Fruit fly (Drosophila melanogaster) whole organism, embryonic: ENCODE results near the gene vsg.

Source experiments
- Abd-B ChIP-seq: fragments of 200-800 bp; sonication (Bioruptor generic); optimal IDR thresholded peaks from 2 replicates; lab custom pipeline; 2018; ENCODE audit warnings: missing biosample characterization, mild to moderate bottlenecking, missing genetic modification characterization, moderate library complexity
- Aef1 ChIP-seq: fragments of 200-800 bp; sonication (Bioruptor generic); IDR thresholded peaks from 3 replicates; pipeline ENCODE4 v1.3.6; 2022; ENCODE audit warnings: missing biosample characterization, missing genetic modification characterization
- CG10267 ChIP-seq: fragments of 200-800 bp; sonication (Bioruptor generic); optimal IDR thresholded peaks from 2 replicates; lab custom pipeline; 2018; ENCODE audit warnings: missing biosample characterization, mild to moderate bottlenecking, missing genetic modification characterization, moderate library complexity
- CG10959 ChIP-seq: fragments of 200-800 bp; sonication (Bioruptor generic); IDR thresholded peaks from 2 replicates; pipeline ENCODE4 v1.3.6; 2022; ENCODE audit warnings: missing biosample characterization, missing genetic modification characterization
- CG12155 ChIP-seq: fragments of 200-800 bp; sonication (Bioruptor generic); optimal IDR thresholded peaks from 3 replicates; lab custom pipeline; 2016; ENCODE audit warnings: missing biosample characterization, missing genetic modification characterization
- CG12299 ChIP-seq: fragments of 200-800 bp; sonication (Bioruptor generic); optimal IDR thresholded peaks from 2 replicates; lab custom pipeline; 2018; ENCODE audit warnings: missing biosample characterization, mild to moderate bottlenecking, missing genetic modification characterization
- CG14014 ChIP-seq: fragments of 200-800 bp; sonication (Bioruptor generic); IDR thresholded peaks from 2 replicates; pipeline ENCODE4 v1.3.6; 2022; ENCODE audit warnings: missing biosample characterization, missing genetic modification characterization
- CG14667 ChIP-seq: fragments of 200-800 bp; sonication (Bioruptor generic); IDR thresholded peaks from 2 replicates; pipeline ENCODE4 v1.3.6; 2022; ENCODE audit warnings: missing biosample characterization, missing genetic modification characterization
- CG14710 ChIP-seq: fragments of 200-800 bp; sonication (Bioruptor generic); optimal IDR thresholded peaks from 3 replicates; lab custom pipeline; 2019; ENCODE audit warnings: missing biosample characterization, mild to moderate bottlenecking, missing genetic modification characterization, moderate library complexity
- CG15514 ChIP-seq: fragments of 200-800 bp; sonication (Bioruptor generic); optimal IDR thresholded peaks from 3 replicates; lab custom pipeline; 2017; ENCODE audit warnings: missing biosample characterization, missing genetic modification characterization, mild to moderate bottlenecking, moderate library complexity, missing genetic modification reagents
- CG1647 ChIP-seq: fragments of 200-800 bp; sonication (Bioruptor generic); optimal IDR thresholded peaks from 3 replicates; lab custom pipeline; 2016; ENCODE audit warnings: missing biosample characterization, missing genetic modification characterization
- CG17568 ChIP-seq: fragments of 200-800 bp; sonication (Bioruptor generic); optimal IDR thresholded peaks from 2 replicates; lab custom pipeline; 2018; ENCODE audit warnings: missing biosample characterization, mild to moderate bottlenecking, missing genetic modification characterization, moderate library complexity
- CG2875 ChIP-seq: fragments of 200-800 bp; sonication (Bioruptor generic); optimal IDR thresholded peaks from 2 replicates; lab custom pipeline; 2017; ENCODE audit warnings: missing biosample characterization, mild to moderate bottlenecking, missing genetic modification characterization, missing genetic modification reagents
- CG3847 ChIP-seq: fragments of 200-800 bp; sonication (Bioruptor generic); IDR thresholded peaks from 2 replicates; pipeline ENCODE4 v1.3.6; 2022; ENCODE audit warnings: missing biosample characterization, missing genetic modification characterization
- CG4820 ChIP-seq: fragments of 200-800 bp; sonication (Bioruptor generic); optimal IDR thresholded peaks from 3 replicates; lab custom pipeline; 2016; ENCODE audit warnings: missing biosample characterization, missing genetic modification characterization
- CG5180 ChIP-seq: fragments of 200-800 bp; sonication (Bioruptor generic); optimal IDR thresholded peaks from 3 replicates; lab custom pipeline; 2017; ENCODE audit warnings: missing biosample characterization, missing genetic modification characterization, mild to moderate bottlenecking, moderate library complexity, missing genetic modification reagents
- CG6254 ChIP-seq: fragments of 200-800 bp; sonication (Bioruptor generic); optimal IDR thresholded peaks from 3 replicates; lab custom pipeline; 2017; ENCODE audit warnings: mild to moderate bottlenecking, missing biosample characterization, missing genetic modification reagents, missing genetic modification characterization
- CG6272 ChIP-seq: fragments of 200-800 bp; sonication (Bioruptor generic); IDR thresholded peaks from 2 replicates; pipeline ENCODE4 v1.3.6; 2022; ENCODE audit warnings: missing biosample characterization, missing genetic modification characterization
- CG6813 ChIP-seq: fragments of 200-800 bp; sonication (Bioruptor generic); optimal IDR thresholded peaks from 2 replicates; lab custom pipeline; 2017; ENCODE audit warnings: missing biosample characterization, missing genetic modification characterization, mild to moderate bottlenecking, moderate library complexity, missing genetic modification reagents
- CG7357 ChIP-seq: fragments of 200-800 bp; sonication (Bioruptor generic); IDR thresholded peaks from 3 replicates; pipeline ENCODE4 v1.3.6; 2022; ENCODE audit warnings: missing biosample characterization, missing genetic modification characterization
- Dbx ChIP-seq: fragments of 200-800 bp; sonication (Bioruptor generic); IDR thresholded peaks from 3 replicates; pipeline ENCODE4 v1.3.6; 2022; ENCODE audit warnings: missing biosample characterization, missing genetic modification characterization
- Dek ChIP-seq: fragments of 200-800 bp; sonication (Bioruptor generic); optimal IDR thresholded peaks from 3 replicates; lab custom pipeline; 2019; ENCODE audit warnings: missing biosample characterization, mild to moderate bottlenecking, missing genetic modification characterization, moderate library complexity
- Hey ChIP-seq: fragments of 200-800 bp; sonication (Bioruptor generic); optimal IDR thresholded peaks from 3 replicates; lab custom pipeline; 2018; ENCODE audit warnings: missing biosample characterization, mild to moderate bottlenecking, missing genetic modification characterization
- Hmr ChIP-seq: fragments of 200-800 bp; sonication (Bioruptor generic); optimal IDR thresholded peaks from 3 replicates; lab custom pipeline; 2017; ENCODE audit warnings: mild to moderate bottlenecking, missing biosample characterization, missing genetic modification reagents, missing genetic modification characterization
- Lhr ChIP-seq: fragments of 200-800 bp; sonication (Bioruptor generic); optimal IDR thresholded peaks from 3 replicates; lab custom pipeline; 2017; ENCODE audit warnings: mild to moderate bottlenecking, missing biosample characterization, missing genetic modification reagents, missing genetic modification characterization
- NFAT ChIP-seq: fragments of 200-800 bp; sonication (Bioruptor generic); IDR thresholded peaks from 2 replicates; pipeline ENCODE4 v1.3.6; 2022; ENCODE audit warnings: missing biosample characterization, missing genetic modification characterization
- Ptx1 ChIP-seq: fragments of 200-800 bp; sonication (Bioruptor generic); IDR thresholded peaks from 2 replicates; pipeline ENCODE4 v1.3.6; 2022; ENCODE audit warnings: missing biosample characterization, missing genetic modification characterization
- Sox102F ChIP-seq: fragments of 200-800 bp; sonication (Bioruptor generic); optimal IDR thresholded peaks from 2 replicates; lab custom pipeline; 2018; ENCODE audit warnings: missing biosample characterization, mild to moderate bottlenecking, missing genetic modification characterization, moderate library complexity
- ab ChIP-seq: fragments of 200-800 bp; sonication (Bioruptor generic); optimal IDR thresholded peaks from 2 replicates; lab custom pipeline; 2016; ENCODE audit warnings: missing biosample characterization, missing genetic modification characterization
- bbx ChIP-seq: fragments of 200-800 bp; sonication (Bioruptor generic); IDR thresholded peaks from 2 replicates; pipeline ENCODE4 v1.3.6; 2022; ENCODE audit warnings: missing biosample characterization, missing genetic modification characterization; ENCODE audit not compliant: partially characterized antibody
- bcd ChIP-seq: fragments of 200-800 bp; sonication (Bioruptor generic); optimal IDR thresholded peaks from 2 replicates; lab custom pipeline; 2017; ENCODE audit warnings: missing biosample characterization, mild to moderate bottlenecking, missing genetic modification characterization
- cas ChIP-seq: fragments of 200-800 bp; sonication (Bioruptor generic); IDR thresholded peaks from 2 replicates; pipeline ENCODE4 v1.3.6; 2022; ENCODE audit warnings: missing biosample characterization, missing genetic modification characterization
- ci ChIP-seq: fragments of 200-800 bp; sonication (Bioruptor generic); IDR thresholded peaks from 3 replicates; pipeline ENCODE4 v1.3.6; 2022; ENCODE audit warnings: missing biosample characterization, missing genetic modification characterization
- crp ChIP-seq, 2 experiments: fragments of 200-800 bp; sonication (Bioruptor generic); optimal IDR thresholded peaks; 2 replicates in 1 of 2; 3 replicates in 1 of 2; lab custom pipeline; 2017; ENCODE audit warnings: missing biosample characterization in 2 of 2, missing genetic modification characterization in 2 of 2, mild to moderate bottlenecking in 1 of 2, moderate library complexity in 1 of 2
- disco-r ChIP-seq: fragments of 200-800 bp; sonication (Bioruptor generic); optimal IDR thresholded peaks from 2 replicates; lab custom pipeline; 2016; ENCODE audit warnings: missing biosample characterization, missing genetic modification characterization
- dysf ChIP-seq: fragments of 200-800 bp; sonication (Bioruptor generic); IDR thresholded peaks from 3 replicates; pipeline ENCODE4 v1.3.6; 2022; ENCODE audit warnings: missing biosample characterization, missing genetic modification characterization
- en ChIP-seq: fragments of 200-800 bp; sonication (Bioruptor generic); optimal IDR thresholded peaks from 2 replicates; lab custom pipeline; 2016; ENCODE audit warnings: missing biosample characterization, missing genetic modification characterization
- eve ChIP-seq, 2 experiments: fragments of >200 bp; optimal IDR thresholded peaks; 2 replicates each; lab custom pipeline; 2017; ENCODE audit warnings: missing biosample characterization in 2 of 2, missing genetic modification characterization in 2 of 2
- fd3F ChIP-seq: fragments of 200-800 bp; sonication (Bioruptor generic); optimal IDR thresholded peaks from 2 replicates; lab custom pipeline; 2018; ENCODE audit warnings: missing biosample characterization, mild to moderate bottlenecking, missing genetic modification characterization, moderate library complexity
- gem ChIP-seq: fragments of 200-800 bp; sonication (Bioruptor generic); optimal IDR thresholded peaks from 2 replicates; lab custom pipeline; 2019; ENCODE audit warnings: missing biosample characterization, mild to moderate bottlenecking, missing genetic modification characterization, moderate library complexity
- jumu ChIP-seq: fragments of 200-800 bp; sonication (Bioruptor generic); optimal IDR thresholded peaks from 3 replicates; lab custom pipeline; 2016; ENCODE audit warnings: missing biosample characterization, missing genetic modification characterization
- lab ChIP-seq: fragments of 200-800 bp; sonication (Bioruptor generic); optimal IDR thresholded peaks from 3 replicates; lab custom pipeline; 2017; ENCODE audit warnings: missing biosample characterization, missing genetic modification characterization, mild to moderate bottlenecking, moderate library complexity, missing genetic modification reagents
- otp ChIP-seq: fragments of 200-800 bp; sonication (Bioruptor generic); IDR thresholded peaks from 3 replicates; pipeline ENCODE4, ENCODE4 v1.3.6; 2022; ENCODE audit warnings: missing biosample characterization, missing genetic modification characterization
- sim ChIP-seq: fragments of 200-800 bp; sonication (Bioruptor generic); IDR thresholded peaks from 2 replicates; pipeline ENCODE4 v1.3.6; 2022; ENCODE audit warnings: missing biosample characterization, missing genetic modification characterization
- sima ChIP-seq: fragments of 200-800 bp; sonication (Bioruptor generic); optimal IDR thresholded peaks from 2 replicates; lab custom pipeline; 2016; ENCODE audit warnings: missing biosample characterization, missing genetic modification characterization
- slbo ChIP-seq: fragments of 200-800 bp; sonication (Bioruptor generic); IDR thresholded peaks from 2 replicates; pipeline ENCODE4 v1.3.6; 2022; ENCODE audit warnings: missing biosample characterization, missing genetic modification characterization
- stc ChIP-seq: fragments of 200-800 bp; sonication (Bioruptor generic); IDR thresholded peaks from 2 replicates; pipeline ENCODE4 v1.3.6; 2022; ENCODE audit warnings: missing biosample characterization, missing genetic modification characterization
- tgo ChIP-seq: fragments of 200-800 bp; sonication (Bioruptor generic); IDR thresholded peaks from 3 replicates; pipeline ENCODE4 v1.3.6; 2022; ENCODE audit warnings: missing biosample characterization, missing genetic modification characterization
- toy ChIP-seq: fragments of 200-800 bp; sonication (Bioruptor generic); IDR thresholded peaks from 2 replicates; pipeline ENCODE4 v1.3.6; 2022; ENCODE audit warnings: missing biosample characterization, missing genetic modification characterization
- unpg ChIP-seq: fragments of 200-800 bp; sonication (Bioruptor generic); optimal IDR thresholded peaks from 3 replicates; lab custom pipeline; 2018; ENCODE audit warnings: missing biosample characterization, mild to moderate bottlenecking, missing genetic modification characterization, moderate library complexity

Gene vsg

dm6 chr3L:9693552-9694133 is 20.5 kb upstream of the vsg start (continued):
- TF ChIP-seq Dek = no peak
- TF ChIP-seq CG15514 (GFP tag; lab: Kevin White, UChicago) = no peak
- peak; percentile 19 for TF ChIP-seq Hmr (GFP tag; lab: Kevin White, UChicago)
- 0 out of 2 replicates have a peak, but pooled peaks have one; percentile 41 for TF ChIP-seq sim (GFP tag; lab: Robert Waterston, UW)
- TF ChIP-seq ab = no peak
- TF ChIP-seq CG17568 (GFP tag; lab: Kevin White, UChicago) = peak; percentile 10
- no peak for TF ChIP-seq CG10267 (tag; lab: Kevin White, UChicago)
- TF ChIP-seq CG5180 (GFP tag; lab: Kevin White, UChicago) = no peak
- TF ChIP-seq Sox102F = peak; percentile 48
- TF ChIP-seq CG4820 = no peak
- TF ChIP-seq CG14014 (GFP tag; lab: Robert Waterston, UW) = peak; percentile 40
- TF ChIP-seq CG14710 (tag; lab: Kevin White, UChicago) = no peak
- TF ChIP-seq disco-r (GFP tag; lab: Kevin White, UChicago) = no peak
- TF ChIP-seq CG12299 (tag; lab: Kevin White, UChicago) = no peak
- 0 out of 3 replicates have a peak, but pooled peaks have one; percentile 6 for TF ChIP-seq Dbx (GFP tag; lab: Robert Waterston, UW)
- no peak for TF ChIP-seq toy (GFP tag; lab: Robert Waterston, UW)
- no peak for TF ChIP-seq Lhr (GFP tag; lab: Kevin White, UChicago)
- TF ChIP-seq fd3F (GFP tag; lab: Kevin White, UChicago) = no peak
- no peak for TF ChIP-seq CG6272 (GFP tag; lab: Robert Waterston, UW)
- peak in 1 of 2 experiments; percentile 30 for TF ChIP-seq crp (GFP tag; optimal IDR thresholded peaks at IDR 0.05; lab: Kevin White, UChicago)
- TF ChIP-seq CG12155 (GFP tag; lab: Kevin White, UChicago) = no peak
- TF ChIP-seq CG6254 (GFP tag; lab: Kevin White, UChicago) = peak; percentile 31
- peak; percentile 57; the same call in 1 of the 2 replicates for TF ChIP-seq stc (GFP tag; lab: Robert Waterston, UW)
- TF ChIP-seq tgo (GFP tag; lab: Robert Waterston, UW) = no peak
- TF ChIP-seq lab = no peak
- no peak for TF ChIP-seq NFAT (GFP tag; lab: Robert Waterston, UW)
- no peak for TF ChIP-seq Hey
- no peak for TF ChIP-seq dysf (GFP tag; lab: Robert Waterston, UW)
- TF ChIP-seq sima = no peak
- TF ChIP-seq bbx (GFP tag; lab: Robert Waterston, UW) = no peak
- peak; percentile 22; the same call in 2 of the 3 replicates for TF ChIP-seq Aef1 (GFP tag; lab: Robert Waterston, UW)
- TF ChIP-seq CG6813 (GFP tag; lab: Kevin White, UChicago) = no peak
- TF ChIP-seq CG7357 (GFP tag; lab: Robert Waterston, UW) = no peak
- TF ChIP-seq Ptx1 = peak; percentile 44
- TF ChIP-seq CG3847 = no peak
- no peak for TF ChIP-seq Abd-B (GFP tag; lab: Kevin White, UChicago)
- no peak for TF ChIP-seq en (GFP tag; lab: Kevin White, UChicago)
- TF ChIP-seq jumu (GFP tag; lab: Kevin White, UChicago) = no peak
- TF ChIP-seq slbo (GFP tag; lab: Robert Waterston, UW) = peak; percentile 38; the same call in 1 of the 2 replicates
- TF ChIP-seq eve (GFP tag; optimal IDR thresholded peaks at IDR 0.05; lab: Kevin White, UChicago) = peak in 1 of 2 experiments; percentile 30
- no peak for TF ChIP-seq CG1647 (GFP tag; lab: Kevin White, UChicago)
- TF ChIP-seq otp = peak; percentile 33; the same call in 1 of the 3 replicates
- 0 out of 2 replicates have a peak, but pooled peaks have one; percentile 8 for TF ChIP-seq CG14667
- TF ChIP-seq gem (tag; lab: Kevin White, UChicago) = peak; percentile 45
- no peak for TF ChIP-seq CG10959 (GFP tag; lab: Robert Waterston, UW)
- no peak for TF ChIP-seq CG2875 (GFP tag; lab: Kevin White, UChicago)
- no peak for TF ChIP-seq bcd (GFP tag; lab: Kevin White, UChicago)
- TF ChIP-seq cas (GFP tag; lab: Robert Waterston, UW) = no peak
- peak; percentile 36 for TF ChIP-seq unpg (GFP tag; lab: Kevin White, UChicago)
- TF ChIP-seq ci (GFP tag; lab: Robert Waterston, UW) = peak; percentile 63; the same call in 1 of the 3 replicates
